Fruit fly (Drosophila melanogaster): ENCODE data around the gene CheB93a.

DNA sequence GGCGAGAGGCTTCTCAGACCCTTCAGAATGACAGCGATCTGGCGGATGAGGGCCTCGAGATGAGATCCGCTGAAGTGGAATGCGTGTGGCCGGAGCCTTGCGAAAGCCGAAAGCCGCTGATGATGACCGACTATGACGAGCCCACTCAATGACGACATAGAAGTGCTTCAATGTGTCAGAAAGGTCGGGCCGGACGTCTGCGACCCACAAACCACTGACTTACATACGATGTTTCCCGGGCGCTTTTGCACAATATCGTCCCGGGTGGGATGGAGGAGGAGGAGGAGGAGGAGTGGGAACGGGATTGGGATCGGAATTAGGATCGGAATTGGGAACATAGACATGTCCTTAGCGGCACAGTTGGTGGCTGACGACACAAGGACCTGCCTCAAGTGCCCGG is 16.3 kb upstream of the CheB93a start:
- TF ChIP-seq fd96Ca (GFP tag; IDR thresholded peaks at IDR 0.05) (no peak), CG34367 (tag; optimal IDR thresholded peaks at IDR 0.05) (no peak), CG15710 (tag; optimal IDR thresholded peaks at IDR 0.05) (no peak), CG13204 (GFP tag; optimal IDR thresholded peaks at IDR 0.05) (no peak), CG8159 (tag; optimal IDR thresholded peaks at IDR 0.05) (no peak), Ets98B (GFP tag; IDR thresholded peaks at IDR 0.05) (no peak), rn (GFP tag; IDR thresholded peaks at IDR 0.05) (no peak), Pif1A (GFP tag; optimal IDR thresholded peaks at IDR 0.05) (no peak), CG12605 (GFP tag; IDR thresholded peaks at IDR 0.05) (no peak), CG17806 (tag; optimal IDR thresholded peaks at IDR 0.05) (no peak), D1 (tag; optimal IDR thresholded peaks at IDR 0.05) (no peak), gl (tag; optimal IDR thresholded peaks at IDR 0.05) (no peak), EcR (GFP tag; optimal IDR thresholded peaks at IDR 0.05) (no peak), Snoo (tag; optimal IDR thresholded peaks at IDR 0.05) (no peak)
